Worm (Caenorhabditis elegans): ENCODE data around the gene ttc-39B.

Gene ttc-39B

DNA sequence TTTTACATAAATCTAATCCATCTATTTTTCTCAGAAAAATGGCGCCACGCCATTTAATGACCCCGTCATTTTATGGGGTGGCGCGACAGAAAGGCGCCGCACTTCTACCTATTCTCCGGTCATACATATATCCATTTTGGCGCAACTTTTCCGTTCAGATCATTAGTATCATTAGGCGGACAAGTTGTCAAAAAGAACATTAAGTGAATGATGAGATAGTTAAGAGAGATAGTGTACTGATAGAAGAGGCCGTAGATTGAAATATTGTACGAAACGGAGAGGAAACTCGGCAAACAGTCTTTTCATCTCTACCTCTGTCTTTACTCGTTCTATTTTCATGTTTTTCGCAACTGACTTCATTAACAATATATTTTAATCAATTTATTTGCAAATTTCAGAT, 9.7 kb downstream of the ttc-39B start, which contains the start of gene sma-6:
TSS of gene sma-6 (plus strand) at position 399 of the 400 bp plus-strand sequence.
- no peak for TF ChIP-seq sox-2 (GFP tag; IDR thresholded peaks at IDR 0.05)
- TF ChIP-seq rnt-1 (tag; optimal IDR thresholded peaks at IDR 0.05), result no peak
- no peak for TF ChIP-seq eyg-1 (tag; optimal IDR thresholded peaks at IDR 0.05)
- no peak for TF ChIP-seq ceh-6 (GFP tag; optimal IDR thresholded peaks at IDR 0.05)
- no peak for TF ChIP-seq ztf-16 (tag; optimal IDR thresholded peaks at IDR 0.05)
- no peak for TF ChIP-seq K02D7.2 (tag; optimal IDR thresholded peaks at IDR 0.05)
- no peak for TF ChIP-seq dmd-4 (tag; optimal IDR thresholded peaks at IDR 0.05; ENCODE audit: borderline replicate concordance)
- TF ChIP-seq gmeb-2 (tag; optimal IDR thresholded peaks at IDR 0.05), result no peak
- TF ChIP-seq ceh-24 (tag; optimal IDR thresholded peaks at IDR 0.05), result no peak
- no peak for TF ChIP-seq che-1 (tag; optimal IDR thresholded peaks at IDR 0.05)
- no peak for TF ChIP-seq madf-2 (tag; optimal IDR thresholded peaks at IDR 0.05)
- no peak for TF ChIP-seq pag-3 (tag; optimal IDR thresholded peaks at IDR 0.05; ENCODE audit: borderline replicate concordance)

DNA sequence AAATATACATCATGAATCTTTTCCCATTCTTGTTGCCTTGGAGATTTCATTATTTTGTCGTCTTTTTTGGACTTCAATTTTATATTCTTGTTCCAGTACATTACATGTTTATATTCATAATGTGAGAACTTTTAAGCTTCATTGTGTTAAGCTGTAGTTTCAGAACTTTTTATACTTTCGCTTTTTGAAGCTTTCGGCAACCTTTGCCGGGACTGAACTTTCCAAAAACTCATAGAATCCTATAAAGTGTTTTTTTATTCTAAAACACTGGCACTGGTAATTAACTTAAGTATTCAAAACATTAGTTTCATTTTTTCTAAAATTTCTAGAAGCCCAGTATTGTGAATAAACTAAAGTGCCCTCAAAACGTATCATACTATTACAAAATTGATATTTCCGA, 10.8 kb downstream of the ttc-39B start, which contains the start of gene C32D5.4:
TSS of gene C32D5.4 (minus strand) at position 101 of the 400 bp plus-strand sequence.
- TF ChIP-seq ceh-34 (tag; optimal IDR thresholded peaks at IDR 0.05), result no peak
- TF ChIP-seq dve-1 (tag; optimal IDR thresholded peaks at IDR 0.05), result no peak
- TF ChIP-seq syd-9 (tag; optimal IDR thresholded peaks at IDR 0.05), result no peak
- no peak for TF ChIP-seq ceh-24 (tag; optimal IDR thresholded peaks at IDR 0.05)
- TF ChIP-seq unc-42 (tag; optimal IDR thresholded peaks at IDR 0.05), result no peak
- no peak for TF ChIP-seq zip-5 (tag; optimal IDR thresholded peaks at IDR 0.05)
- no peak for TF ChIP-seq pat-9 (tag; optimal IDR thresholded peaks at IDR 0.05)
- TF ChIP-seq ceh-22 (tag; optimal IDR thresholded peaks at IDR 0.05), result no peak
- TF ChIP-seq ceh-18 (tag; optimal IDR thresholded peaks at IDR 0.05), result no peak
- no peak for TF ChIP-seq Y22D7AL.16 (tag; optimal IDR thresholded peaks at IDR 0.05)
- TF ChIP-seq fkh-6 (tag; optimal IDR thresholded peaks at IDR 0.05), result no peak
- no peak for TF ChIP-seq ceh-45 (GFP tag; IDR thresholded peaks at IDR 0.05)
- TF ChIP-seq sox-4 (tag; optimal IDR thresholded peaks at IDR 0.05), result no peak
- no peak for TF ChIP-seq unc-86 (tag; optimal IDR thresholded peaks at IDR 0.05)
- TF ChIP-seq elt-2 (tag; optimal IDR thresholded peaks at IDR 0.05), result no peak
- no peak for TF ChIP-seq ets-4 (tag; optimal IDR thresholded peaks at IDR 0.05)
- TF ChIP-seq gmeb-2 (tag; optimal IDR thresholded peaks at IDR 0.05), result no peak

ce11 chrII:6322081-6322480, 11.7 kb downstream of the ttc-39B start:
- TF ChIP-seq eyg-1 (tag; optimal IDR thresholded peaks at IDR 0.05) (no peak), ttx-3 (tag; optimal IDR thresholded peaks at IDR 0.05) (no peak), ceh-14 (tag; optimal IDR thresholded peaks at IDR 0.05) (no peak), ceh-24 (tag; optimal IDR thresholded peaks at IDR 0.05) (no peak), dmd-4 (tag; optimal IDR thresholded peaks at IDR 0.05; ENCODE audit: borderline replicate concordance) (no peak), nhr-232 (tag; optimal IDR thresholded peaks at IDR 0.05) (no peak), ceh-31 (tag; optimal IDR thresholded peaks at IDR 0.05) (no peak), ceh-45 (GFP tag; IDR thresholded peaks at IDR 0.05) (no peak)

DNA sequence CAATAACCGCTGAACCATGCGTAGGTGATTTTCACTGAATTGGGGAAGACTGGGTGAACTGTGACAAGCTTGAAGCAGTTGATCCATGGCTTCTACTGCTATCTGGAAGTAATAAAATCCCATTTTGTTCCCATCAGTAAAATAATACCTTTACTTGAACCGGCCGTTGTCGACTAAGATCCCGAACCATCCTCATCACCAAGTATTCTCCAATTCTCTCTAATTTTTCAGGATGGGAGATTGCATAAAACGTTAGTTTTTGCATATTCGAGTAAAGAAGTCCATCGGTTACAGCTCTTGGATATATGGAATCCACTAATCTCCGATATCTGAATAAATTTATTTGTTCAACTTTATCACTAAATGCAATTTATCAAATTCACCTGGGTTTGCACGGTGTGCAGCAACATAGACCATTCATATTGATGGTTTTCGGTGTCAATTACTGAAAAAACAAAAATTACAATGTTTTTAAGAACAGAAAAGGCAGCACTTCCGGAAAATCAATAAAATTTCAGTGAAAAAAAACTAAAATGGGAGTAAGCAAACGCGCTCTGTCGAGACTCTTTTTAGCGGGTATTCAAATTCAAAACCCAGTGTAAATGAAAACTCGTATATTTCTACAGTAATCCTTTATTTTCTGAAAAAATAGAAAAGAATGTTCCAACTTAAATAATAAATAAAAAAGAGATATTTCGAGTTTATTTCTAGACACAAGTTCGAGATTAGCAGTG, 13.0 kb downstream of the ttc-39B start, which contains the start of gene efr-3:
TSS of gene efr-3 (minus strand) at position 505 of the 734 bp plus-strand sequence.
- TF ChIP-seq hlh-8 (tag; optimal IDR thresholded peaks at IDR 0.05) (no peak), unc-42 (tag; optimal IDR thresholded peaks at IDR 0.05) (peak; percentile 6), ceh-48 (tag; optimal IDR thresholded peaks at IDR 0.05) (peak; percentile 90)

DNA sequence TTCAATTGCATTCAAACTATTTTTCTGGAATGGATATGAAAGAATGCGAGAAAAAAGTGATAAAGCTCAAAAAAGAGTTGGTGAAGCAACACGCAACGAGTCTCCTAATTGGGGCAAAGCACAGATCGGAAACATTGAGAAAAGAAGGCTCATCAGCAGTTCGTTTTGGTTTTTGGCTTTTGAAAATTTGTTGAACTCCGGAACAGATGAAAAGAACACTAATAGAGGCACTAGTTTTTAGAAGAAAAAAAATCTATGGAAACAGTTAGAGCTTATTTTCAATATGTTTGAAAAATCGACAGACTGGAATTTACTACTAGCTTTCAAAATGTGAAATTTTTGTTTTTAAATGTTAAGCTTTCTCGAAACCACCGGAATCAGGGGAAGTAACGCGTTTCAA, 21.9 kb downstream of the ttc-39B start:
- no peak for TF ChIP-seq hlh-8 (tag; optimal IDR thresholded peaks at IDR 0.05)
- TF ChIP-seq unc-3 (GFP tag; conservative IDR thresholded peaks at IDR 0.05), result no peak
- no peak for TF ChIP-seq unc-3 (tag; optimal IDR thresholded peaks at IDR 0.05)
- no peak for TF ChIP-seq pqm-1 (tag; optimal IDR thresholded peaks at IDR 0.05)
- no peak for TF ChIP-seq ahr-1 (tag; optimal IDR thresholded peaks at IDR 0.05)
- TF ChIP-seq eyg-1 (tag; optimal IDR thresholded peaks at IDR 0.05), result no peak
- TF ChIP-seq C38D4.7 (GFP tag; optimal IDR thresholded peaks at IDR 0.05), result no peak
- no peak for TF ChIP-seq che-1 (tag; optimal IDR thresholded peaks at IDR 0.05)
- TF ChIP-seq ceh-19 (GFP tag; optimal IDR thresholded peaks at IDR 0.05), result no peak
- no peak for TF ChIP-seq ceh-34 (tag; optimal IDR thresholded peaks at IDR 0.05)
- no peak for TF ChIP-seq pax-1 (tag; optimal IDR thresholded peaks at IDR 0.05)
- TF ChIP-seq sox-2 (GFP tag; IDR thresholded peaks at IDR 0.05), result no peak
- TF ChIP-seq lin-11 (tag; optimal IDR thresholded peaks at IDR 0.05), result no peak
- TF ChIP-seq ama-1 (optimal IDR thresholded peaks at IDR 0.05), result no peak
- no peak for TF ChIP-seq elt-4 (tag; optimal IDR thresholded peaks at IDR 0.05)
- no peak for TF ChIP-seq unc-86 (tag; optimal IDR thresholded peaks at IDR 0.05)
- TF ChIP-seq ref-2 (tag; optimal IDR thresholded peaks at IDR 0.05), result no peak
